Worm (Caenorhabditis elegans): ENCODE results near the gene arrd-7.

DNA sequence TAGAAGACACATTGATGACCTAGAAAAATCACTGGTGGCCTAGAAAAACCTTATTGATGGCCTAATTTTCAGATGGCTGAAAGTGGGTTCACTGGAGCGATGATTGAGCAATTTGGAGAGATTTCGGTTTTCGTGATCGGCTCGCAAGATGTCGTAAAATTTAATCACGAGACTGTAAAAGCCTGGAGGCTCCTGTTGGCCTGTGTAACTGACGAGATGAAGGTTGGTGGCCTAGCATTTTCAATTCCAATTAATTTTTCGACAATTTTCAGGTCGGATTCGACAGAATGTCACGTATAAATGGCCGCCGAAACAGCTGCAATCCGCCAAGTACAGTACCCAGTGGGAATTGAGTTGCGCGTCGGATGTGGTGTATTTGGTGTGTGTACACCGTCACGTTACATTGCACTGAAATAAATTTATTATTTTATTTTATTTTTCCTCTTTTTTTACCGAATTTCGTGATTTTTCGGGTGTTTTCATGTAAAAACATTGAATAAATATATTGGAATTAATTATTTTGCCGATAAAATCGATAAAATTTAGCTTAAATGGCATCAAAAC is 39.0 kb downstream of the arrd-7 start, which contains the start of gene Y17G7B.12:
- no peak for TF ChIP-seq daf-12 (tag; optimal IDR thresholded peaks at IDR 0.05)
- TF ChIP-seq unc-62 (GFP tag; optimal IDR thresholded peaks at IDR 0.05 in 1 of 2), result no peak
- no peak for TF ChIP-seq unc-62 (tag; optimal IDR thresholded peaks at IDR 0.05)
- no peak for TF ChIP-seq unc-39 (tag; optimal IDR thresholded peaks at IDR 0.05)
- TF ChIP-seq nhr-237 (tag; optimal IDR thresholded peaks at IDR 0.05), result no peak
- TF ChIP-seq lin-13 (GFP tag; optimal IDR thresholded peaks at IDR 0.05), result no peak
- TF ChIP-seq aly-2 (tag; optimal IDR thresholded peaks at IDR 0.05), result no peak

Data from whole organism, L4 larva.